Fruit fly (Drosophila melanogaster): Measurements from ENCODE around the gene CG34057.
A peak's percentile ranks its signal among the peaks of the same experiment; 100 is the strongest.

CG34057 gene

DNA sequence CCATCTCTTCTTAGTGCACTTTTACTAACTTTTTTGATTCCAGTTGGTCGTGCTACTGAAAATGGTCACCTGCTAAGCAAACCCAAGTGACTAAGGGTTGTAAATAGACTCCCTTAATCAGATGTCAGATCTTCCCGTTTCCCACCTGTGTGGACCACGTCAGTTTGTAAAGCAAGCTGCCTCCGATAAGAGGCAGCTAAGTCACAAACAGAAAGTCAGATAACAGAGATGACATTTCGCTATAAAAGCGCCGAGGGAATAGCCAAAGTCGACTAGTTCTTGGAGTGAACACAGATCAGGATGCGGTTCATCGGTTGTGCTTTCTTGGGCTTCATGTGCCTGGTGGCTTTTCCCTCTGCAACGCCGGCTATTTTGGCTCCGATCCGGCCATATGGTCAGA lies 5.4 kb downstream of the CG34057 start, which contains the start of gene mat:
Gene mat, plus strand, starts transcription at position 301 of the 400 bp plus-strand sequence.
- TF ChIP-seq esn (GFP tag; optimal IDR thresholded peaks at IDR 0.05) (no peak), acj6 (GFP tag; optimal IDR thresholded peaks at IDR 0.05) (no peak), Blimp-1 (GFP tag; optimal IDR thresholded peaks at IDR 0.05) (no peak), CG6808 (GFP tag; optimal IDR thresholded peaks at IDR 0.05) (no peak), fkh (GFP tag; optimal IDR thresholded peaks at IDR 0.05) (no peak), fd59A (GFP tag; optimal IDR thresholded peaks at IDR 0.05) (no peak), Eip93F (GFP tag; optimal IDR thresholded peaks at IDR 0.05) (no peak), spab (GFP tag; optimal IDR thresholded peaks at IDR 0.05) (no peak), CG3032 (tag; optimal IDR thresholded peaks at IDR 0.05) (no peak), fd85E (GFP tag; optimal IDR thresholded peaks at IDR 0.05) (no peak), CG11294 (GFP tag; IDR thresholded peaks at IDR 0.05) (no peak), CG6163 (GFP tag; IDR thresholded peaks at IDR 0.05) (no peak), CG10669 (GFP tag; optimal IDR thresholded peaks at IDR 0.05) (no peak), CG9139 (GFP tag; optimal IDR thresholded peaks at IDR 0.05) (no peak)

DNA sequence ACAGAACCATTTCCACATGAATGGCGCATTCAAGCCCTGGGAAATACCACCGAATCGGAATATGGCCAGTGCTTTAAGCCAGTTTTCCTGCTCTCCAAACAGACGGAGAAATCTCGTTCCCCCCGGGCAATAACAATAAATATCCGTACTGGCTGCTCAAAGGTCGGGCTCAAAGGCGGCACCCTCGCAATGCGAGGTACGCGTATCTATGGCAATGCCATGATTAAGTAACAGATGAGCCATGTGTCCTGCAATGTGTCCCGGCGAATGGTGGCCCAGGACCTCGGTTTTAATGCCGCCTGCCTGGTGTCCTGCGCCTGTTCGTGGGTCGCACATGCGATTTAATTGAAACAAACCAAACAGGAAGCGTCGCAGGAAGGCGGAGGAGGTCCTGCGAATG lies 6.7 kb downstream of the CG34057 start:
- TF ChIP-seq CG8632 (GFP tag; optimal IDR thresholded peaks at IDR 0.05) (no peak), fd85E (GFP tag; optimal IDR thresholded peaks at IDR 0.05) (no peak), Hr39 (GFP tag; optimal IDR thresholded peaks at IDR 0.05) (no peak), CG3032 (tag; optimal IDR thresholded peaks at IDR 0.05) (no peak), CG7368 (GFP tag; optimal IDR thresholded peaks at IDR 0.05) (no peak), acj6 (GFP tag; optimal IDR thresholded peaks at IDR 0.05) (no peak)

DNA sequence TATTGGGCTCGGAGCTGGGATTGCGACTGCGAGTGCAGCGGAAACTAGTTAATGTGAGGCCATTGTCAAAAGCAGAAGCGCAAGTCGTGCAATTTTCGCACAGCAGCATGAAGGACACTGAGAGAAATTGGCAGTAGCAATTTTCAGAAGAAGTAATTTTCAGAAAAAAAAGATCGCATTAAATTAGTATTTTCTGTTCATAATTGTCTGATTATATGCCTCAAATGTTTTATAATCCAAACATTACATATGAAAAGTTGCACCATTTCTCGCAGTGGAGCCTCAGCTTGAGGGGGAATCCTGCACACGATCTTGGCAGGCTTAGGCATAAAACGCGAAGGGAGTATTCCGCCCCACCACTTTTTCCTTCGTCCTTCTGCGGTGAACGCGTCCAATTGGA lies 7.2 kb downstream of the CG34057 start:
- TF ChIP-seq CG34406 (GFP tag; optimal IDR thresholded peaks at IDR 0.05) (peak; percentile 44), Lpt (GFP tag; optimal IDR thresholded peaks at IDR 0.05) (no peak), fd59A (GFP tag; optimal IDR thresholded peaks at IDR 0.05) (peak; percentile 22), fkh (GFP tag; optimal IDR thresholded peaks at IDR 0.05) (no peak), eg (GFP tag; IDR thresholded peaks at IDR 0.05) (no peak), CG32006 (GFP tag; optimal IDR thresholded peaks at IDR 0.05) (peak; percentile 17), topi (GFP tag; optimal IDR thresholded peaks at IDR 0.05) (peak; percentile 61), CG8632 (GFP tag; optimal IDR thresholded peaks at IDR 0.05) (peak; percentile 40), CG16779 (tag; optimal IDR thresholded peaks at IDR 0.05) (no peak), Ets96B (tag; optimal IDR thresholded peaks at IDR 0.05) (peak; percentile 58), Hr4 (GFP tag; optimal IDR thresholded peaks at IDR 0.05) (peak; percentile 23), dac (GFP tag; optimal IDR thresholded peaks at IDR 0.05) (no peak), fd85E (GFP tag; optimal IDR thresholded peaks at IDR 0.05) (no peak), Hr39 (GFP tag; optimal IDR thresholded peaks at IDR 0.05) (peak; percentile 60), CG8319 (GFP tag; optimal IDR thresholded peaks at IDR 0.05) (peak; percentile 14), Blimp-1 (GFP tag; optimal IDR thresholded peaks at IDR 0.05) (peak; percentile 4), Sox102F (GFP tag; optimal IDR thresholded peaks at IDR 0.05) (peak; percentile 62), Hr38 (GFP tag; optimal IDR thresholded peaks at IDR 0.05) (no peak), cyc (GFP tag; optimal IDR thresholded peaks at IDR 0.05) (peak; percentile 73), lz (GFP tag; optimal IDR thresholded peaks at IDR 0.05) (peak; percentile 49), CG11902 (GFP tag; optimal IDR thresholded peaks at IDR 0.05) (peak; percentile 23), spab (GFP tag; optimal IDR thresholded peaks at IDR 0.05) (peak; percentile 43), CG31627 (GFP tag; optimal IDR thresholded peaks at IDR 0.05) (peak; percentile 61), esn (GFP tag; optimal IDR thresholded peaks at IDR 0.05) (peak; percentile 75), CG10631 (GFP tag; optimal IDR thresholded peaks at IDR 0.05) (peak; percentile 41), CG15336 (GFP tag; IDR thresholded peaks at IDR 0.05) (0 out of 2 replicates have a peak, but pooled peaks have one; percentile 19), Ets21C (GFP tag; optimal IDR thresholded peaks at IDR 0.05) (peak; percentile 31), CG6808 (GFP tag; optimal IDR thresholded peaks at IDR 0.05) (peak; percentile 34), CG4318 (GFP tag; optimal IDR thresholded peaks at IDR 0.05) (no peak), CG6854 (GFP tag; optimal IDR thresholded peaks at IDR 0.05) (peak; percentile 13), CG9139 (GFP tag; optimal IDR thresholded peaks at IDR 0.05) (no peak), CG6792 (GFP tag; optimal IDR thresholded peaks at IDR 0.05) (peak; percentile 51), CG3032 (tag; optimal IDR thresholded peaks at IDR 0.05) (peak; percentile 55), acj6 (GFP tag; optimal IDR thresholded peaks at IDR 0.05) (peak; percentile 52), Smox (GFP tag; optimal IDR thresholded peaks at IDR 0.05) (peak; percentile 58), vri (GFP tag; optimal IDR thresholded peaks at IDR 0.05) (peak; percentile 49), ss (GFP tag; optimal IDR thresholded peaks at IDR 0.05) (peak in 1 of 2 experiments; percentile 33), CG11762 (GFP tag; optimal IDR thresholded peaks at IDR 0.05; ENCODE audit: insufficient read depth) (peak; percentile 24), salr (GFP tag; optimal IDR thresholded peaks at IDR 0.05) (peak in 1 of 2 experiments; percentile 60), CG3919 (GFP tag; optimal IDR thresholded peaks at IDR 0.05) (peak; percentile 69)
